Fruit fly (Drosophila melanogaster) S2 (cell line): ENCODE measurements around the gene CG1738.

Experiments used
- CG8478 ChIP-seq: fragments of >200 bp; optimal IDR thresholded peaks from 2 replicates; lab custom pipeline; 2018
- CTCF ChIP-seq, 2 experiments: fragments of >200 bp; optimal IDR thresholded peaks; 2 replicates each; lab custom pipeline; 2018

DNA sequence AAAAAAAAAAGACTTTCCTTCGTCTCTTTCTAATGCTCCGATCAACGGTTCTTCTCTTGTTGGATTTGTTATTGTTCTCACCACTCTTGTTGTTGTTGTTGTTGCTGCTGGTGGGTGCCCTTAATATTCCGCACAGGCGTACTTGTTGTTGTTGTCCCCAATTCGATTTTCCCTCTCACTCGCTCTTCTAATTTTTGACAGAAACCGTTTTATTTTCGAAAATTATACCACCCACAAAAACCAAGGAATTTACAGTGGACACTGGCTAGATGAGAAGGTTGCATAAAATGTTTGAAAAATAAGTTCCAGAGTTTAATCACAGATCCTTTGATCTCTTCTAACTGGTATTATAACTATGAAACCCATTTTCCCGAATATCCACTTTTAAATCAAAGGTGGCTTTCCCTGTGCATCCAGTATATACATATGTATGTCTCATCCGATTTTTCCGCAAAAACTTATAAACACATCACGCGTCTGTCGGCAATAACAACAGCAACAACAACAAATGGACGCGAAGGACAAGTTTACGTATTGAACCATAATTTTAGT is 42.6 kb downstream of the CG1738 start:
- TF ChIP-seq CG8478 (lab: Kevin White, UChicago) (no peak), CTCF (optimal IDR thresholded peaks at IDR 0.05; lab: Kevin White, UChicago) (no peak)
